Worm (Caenorhabditis elegans): ENCODE data around the gene zmp-6.

zmp-6 gene

ce11 chrIII:7293075-7293684 is 45.5 kb upstream of the zmp-6 start, which contains the start of gene cwf-19L2:
TSS of gene cwf-19L2 (plus strand) at chrIII:7293634.
- TF ChIP-seq lsy-2 (tag; optimal IDR thresholded peaks at IDR 0.05) (peak in 1 of 2 experiments; percentile 80), nhr-21 (tag; optimal IDR thresholded peaks at IDR 0.05) (no peak)

DNA sequence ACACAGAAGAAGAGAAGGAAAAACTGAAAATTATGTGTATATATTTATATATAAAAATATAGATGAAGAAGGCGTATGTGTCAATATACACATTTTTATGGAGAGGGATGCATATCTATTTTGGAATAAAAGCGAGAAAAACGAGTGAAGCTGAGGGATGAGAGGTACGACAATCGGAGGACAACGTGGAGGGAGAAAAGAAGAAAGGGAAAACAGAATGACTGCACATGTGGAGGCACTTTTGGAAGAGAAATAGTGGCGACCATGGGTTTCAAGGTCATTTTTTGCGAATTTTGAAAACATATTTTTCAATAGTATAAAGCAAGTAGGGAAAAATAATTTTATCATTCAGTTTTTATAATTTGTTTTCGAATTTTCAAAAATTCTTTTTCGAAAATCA is 44.9 kb upstream of the zmp-6 start:
- TF ChIP-seq nhr-129 (tag; optimal IDR thresholded peaks at IDR 0.05) (peak; percentile 35), nhr-25 (tag; optimal IDR thresholded peaks at IDR 0.05) (peak; percentile 33), unc-55 (GFP tag; optimal IDR thresholded peaks at IDR 0.05) (peak; percentile 4), crh-2 (tag; optimal IDR thresholded peaks at IDR 0.05) (peak; percentile 35), C34F6.9 (tag; optimal IDR thresholded peaks at IDR 0.05) (peak; percentile 56), blmp-1 (tag; optimal IDR thresholded peaks at IDR 0.05; ENCODE audit: insufficient read depth) (peak; percentile 88), unc-62 (GFP tag; optimal IDR thresholded peaks at IDR 0.05) (no peak), fos-1 (tag; optimal IDR thresholded peaks at IDR 0.05) (peak; percentile 35), mab-5 (tag; optimal IDR thresholded peaks at IDR 0.05) (no peak), mdl-1 (tag; optimal IDR thresholded peaks at IDR 0.05) (peak in 1 of 2 experiments; percentile 18)

DNA sequence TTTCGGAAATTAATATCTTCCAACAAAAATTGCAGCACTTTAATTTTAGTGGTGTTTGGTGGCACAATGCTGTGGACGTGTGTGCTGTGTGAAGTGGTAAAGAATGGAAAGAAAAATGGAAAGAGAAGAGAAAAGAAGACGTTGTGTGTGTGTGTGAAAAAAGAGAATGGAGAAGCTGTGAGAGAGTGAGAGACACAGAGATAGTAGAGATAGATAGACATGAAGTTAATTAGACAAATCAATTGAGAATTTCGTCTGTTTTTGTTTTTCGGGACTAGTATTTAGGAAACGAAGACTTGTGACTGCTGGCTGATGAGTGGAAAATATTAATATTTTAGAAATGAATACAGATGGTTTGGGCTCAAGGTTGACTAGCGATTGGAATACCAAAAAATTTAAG is 43.6 kb upstream of the zmp-6 start:
- TF ChIP-seq skn-1 (tag; optimal IDR thresholded peaks at IDR 0.05), result no peak
- TF ChIP-seq lsy-2 (tag; optimal IDR thresholded peaks at IDR 0.05), result peak in 1 of 2 experiments; percentile 34
- peak; percentile 20 for TF ChIP-seq unc-55 (GFP tag; optimal IDR thresholded peaks at IDR 0.05)
- no peak for TF ChIP-seq nhr-6 (tag; optimal IDR thresholded peaks at IDR 0.05)
- TF ChIP-seq fos-1 (tag; optimal IDR thresholded peaks at IDR 0.05), result no peak
- no peak for TF ChIP-seq unc-39 (tag; optimal IDR thresholded peaks at IDR 0.05)
- TF ChIP-seq zag-1 (tag; optimal IDR thresholded peaks at IDR 0.05), result no peak
- no peak for TF ChIP-seq ztf-11 (tag; optimal IDR thresholded peaks at IDR 0.05)
- TF ChIP-seq snpc-4 (tag; optimal IDR thresholded peaks at IDR 0.05), result no peak
- TF ChIP-seq sem-4 (tag; optimal IDR thresholded peaks at IDR 0.05), result no peak
- no peak for TF ChIP-seq peb-1 (tag; optimal IDR thresholded peaks at IDR 0.05)
- no peak for TF ChIP-seq aly-2 (tag; optimal IDR thresholded peaks at IDR 0.05)
- no peak for TF ChIP-seq ceh-16 (tag; optimal IDR thresholded peaks at IDR 0.05)
- TF ChIP-seq Y55F3AM.14 (GFP tag; optimal IDR thresholded peaks at IDR 0.05), result no peak
- TF ChIP-seq unc-62 (GFP tag; optimal IDR thresholded peaks at IDR 0.05), result no peak
- TF ChIP-seq lin-39 (tag; optimal IDR thresholded peaks at IDR 0.05), result no peak
- TF ChIP-seq mbf-1 (tag; optimal IDR thresholded peaks at IDR 0.05), result no peak
- TF ChIP-seq sma-3 (GFP tag; optimal IDR thresholded peaks at IDR 0.05), result no peak
- TF ChIP-seq crh-2 (tag; optimal IDR thresholded peaks at IDR 0.05), result peak; percentile 34
- no peak for TF ChIP-seq lin-11 (tag; optimal IDR thresholded peaks at IDR 0.05)
- TF ChIP-seq elt-1 (tag; optimal IDR thresholded peaks at IDR 0.05), result no peak
- TF ChIP-seq nhr-77 (tag; optimal IDR thresholded peaks at IDR 0.05), result no peak
- TF ChIP-seq ztf-4 (tag; optimal IDR thresholded peaks at IDR 0.05), result no peak
- TF ChIP-seq mdl-1 (tag; optimal IDR thresholded peaks at IDR 0.05), result no peak
- TF ChIP-seq nhr-11 (tag; optimal IDR thresholded peaks at IDR 0.05), result no peak
- no peak for TF ChIP-seq sma-9 (GFP tag; optimal IDR thresholded peaks at IDR 0.05)
- TF ChIP-seq sma-9 (tag; optimal IDR thresholded peaks at IDR 0.05), result no peak
- TF ChIP-seq R02D3.7 (tag; optimal IDR thresholded peaks at IDR 0.05), result no peak
- TF ChIP-seq C34F6.9 (tag; optimal IDR thresholded peaks at IDR 0.05), result peak; percentile 26

- no peak for TF ChIP-seq blmp-1 (tag; optimal IDR thresholded peaks at IDR 0.05; ENCODE audit: insufficient read depth)
These were observed 42.8 kb upstream of the zmp-6 start, which contains the start of gene algn-11 for ce11 chrIII:7290462-7290861. TSS of gene algn-11 (minus strand) at chrIII:7290562.

- no peak for TF ChIP-seq snpc-4 (tag; optimal IDR thresholded peaks at IDR 0.05)
- no peak for TF ChIP-seq unc-55 (GFP tag; optimal IDR thresholded peaks at IDR 0.05)
- no peak for TF ChIP-seq nhr-129 (tag; optimal IDR thresholded peaks at IDR 0.05)
- TF ChIP-seq nhr-21 (tag; optimal IDR thresholded peaks at IDR 0.05), result no peak
- TF ChIP-seq ztf-1 (GFP tag; conservative IDR thresholded peaks at IDR 0.05), result no peak
- no peak for TF ChIP-seq mab-5 (tag; optimal IDR thresholded peaks at IDR 0.05)
- TF ChIP-seq nhr-77 (tag; optimal IDR thresholded peaks at IDR 0.05), result no peak
- no peak for TF ChIP-seq ceh-82 (tag; optimal IDR thresholded peaks at IDR 0.05)
- TF ChIP-seq fos-1 (tag; optimal IDR thresholded peaks at IDR 0.05), result no peak
- no peak for TF ChIP-seq ztf-11 (tag; optimal IDR thresholded peaks at IDR 0.05)
- no peak for TF ChIP-seq blmp-1 (tag; optimal IDR thresholded peaks at IDR 0.05; ENCODE audit: insufficient read depth)
These were observed 39.9 kb upstream of the zmp-6 start, which contains the start of gene ykt-6 for ce11 chrIII:7287503-7287902. TSS of gene ykt-6 (minus strand) at chrIII:7287603.
